Fruit fly (Drosophila melanogaster): ENCODE data around the gene CG12320.
A peak's percentile ranks its signal among the peaks of the same experiment; 100 is the strongest.

Gene CG12320

dm6 chr3R:18274328-18275098, 22.0 kb upstream of the CG12320 start, which contains the start of the genes Vps39 and eIF1A:
Vps39 (minus strand) TSS chr3R:18274446.
eIF1A (plus strand) TSS chr3R:18274665.
- TF ChIP-seq Hr38 (GFP tag; optimal IDR thresholded peaks at IDR 0.05): no peak
- TF ChIP-seq Hr4 (GFP tag; optimal IDR thresholded peaks at IDR 0.05): peak; percentile 42
- TF ChIP-seq Gug (GFP tag; IDR thresholded peaks at IDR 0.05): no peak
- no peak for TF ChIP-seq vri (GFP tag; optimal IDR thresholded peaks at IDR 0.05)
- TF ChIP-seq lz (GFP tag; optimal IDR thresholded peaks at IDR 0.05): peak; percentile 36
- no peak for TF ChIP-seq topi (GFP tag; optimal IDR thresholded peaks at IDR 0.05)
- no peak for TF ChIP-seq eg (GFP tag; IDR thresholded peaks at IDR 0.05)
- TF ChIP-seq CG4318 (GFP tag; optimal IDR thresholded peaks at IDR 0.05): no peak
- TF ChIP-seq CG15336 (GFP tag; IDR thresholded peaks at IDR 0.05): no peak; the same call in 1 of the 2 replicates
- no peak for TF ChIP-seq pdm3 (GFP tag; optimal IDR thresholded peaks at IDR 0.05)
- no peak for TF ChIP-seq CG32006 (GFP tag; optimal IDR thresholded peaks at IDR 0.05)
- TF ChIP-seq cyc (GFP tag; optimal IDR thresholded peaks at IDR 0.05): peak; percentile 32
- no peak for TF ChIP-seq fd85E (GFP tag; optimal IDR thresholded peaks at IDR 0.05)
- TF ChIP-seq CG31627 (GFP tag; optimal IDR thresholded peaks at IDR 0.05): peak; percentile 17
- TF ChIP-seq Eip93F (GFP tag; optimal IDR thresholded peaks at IDR 0.05): peak; percentile 42
- TF ChIP-seq acj6 (GFP tag; optimal IDR thresholded peaks at IDR 0.05): peak; percentile 30
- no peak for TF ChIP-seq CG1621 (tag; optimal IDR thresholded peaks at IDR 0.05)
- no peak for TF ChIP-seq CG3919 (GFP tag; optimal IDR thresholded peaks at IDR 0.05)
- peak; percentile 17 for TF ChIP-seq Sox14 (GFP tag; optimal IDR thresholded peaks at IDR 0.05)
- TF ChIP-seq CG34406 (GFP tag; optimal IDR thresholded peaks at IDR 0.05): no peak
- TF ChIP-seq Eip75B (GFP tag; optimal IDR thresholded peaks at IDR 0.05): no peak
- no peak for TF ChIP-seq OdsH (GFP tag; optimal IDR thresholded peaks at IDR 0.05)
- no peak for TF ChIP-seq CG8119 (GFP tag; IDR thresholded peaks at IDR 0.05)
- peak; percentile 29 for TF ChIP-seq esn (GFP tag; optimal IDR thresholded peaks at IDR 0.05)
- no peak for TF ChIP-seq CG11762 (GFP tag; optimal IDR thresholded peaks at IDR 0.05; ENCODE audit: insufficient read depth)
- no peak for TF ChIP-seq Sox15 (GFP tag; optimal IDR thresholded peaks at IDR 0.05)
- 0 out of 3 replicates have a peak, but pooled peaks have one; percentile 10 for TF ChIP-seq CG6163 (GFP tag; IDR thresholded peaks at IDR 0.05)
- TF ChIP-seq fd59A (GFP tag; optimal IDR thresholded peaks at IDR 0.05): no peak
- TF ChIP-seq CG11902 (GFP tag; optimal IDR thresholded peaks at IDR 0.05): no peak

- no peak for TF ChIP-seq CG1621 (tag; optimal IDR thresholded peaks at IDR 0.05)
- no peak for TF ChIP-seq spab (GFP tag; optimal IDR thresholded peaks at IDR 0.05)
- no peak for TF ChIP-seq CG6854 (GFP tag; optimal IDR thresholded peaks at IDR 0.05)
- TF ChIP-seq CG11902 (GFP tag; optimal IDR thresholded peaks at IDR 0.05): no peak
- no peak for TF ChIP-seq Gug (GFP tag; IDR thresholded peaks at IDR 0.05)
- no peak for TF ChIP-seq pdm3 (GFP tag; optimal IDR thresholded peaks at IDR 0.05)
- TF ChIP-seq CG11294 (GFP tag; IDR thresholded peaks at IDR 0.05): no peak
- no peak for TF ChIP-seq acj6 (GFP tag; optimal IDR thresholded peaks at IDR 0.05)
- no peak for TF ChIP-seq CG6792 (GFP tag; optimal IDR thresholded peaks at IDR 0.05)
- no peak for TF ChIP-seq dsx (GFP tag; optimal IDR thresholded peaks at IDR 0.05; ENCODE audit: poor library complexity, severe bottlenecking)
- TF ChIP-seq CG3919 (GFP tag; optimal IDR thresholded peaks at IDR 0.05): no peak
- no peak for TF ChIP-seq Hr39 (GFP tag; optimal IDR thresholded peaks at IDR 0.05)
Observed at dm6 chr3R:18269744-18270348, 17.3 kb upstream of the CG12320 start.

dm6 chr3R:18267489-18267888, 15.0 kb upstream of the CG12320 start, which contains the start of gene CG18599:
CG18599 (plus strand) TSS chr3R:18267789.
- no peak for TF ChIP-seq Hr38 (GFP tag; optimal IDR thresholded peaks at IDR 0.05)
- TF ChIP-seq salr (GFP tag; optimal IDR thresholded peaks at IDR 0.05): no peak
- no peak for TF ChIP-seq acj6 (GFP tag; optimal IDR thresholded peaks at IDR 0.05)
- TF ChIP-seq OdsH (GFP tag; optimal IDR thresholded peaks at IDR 0.05): no peak
- TF ChIP-seq CG31627 (GFP tag; optimal IDR thresholded peaks at IDR 0.05): no peak
- no peak for TF ChIP-seq CG34406 (GFP tag; optimal IDR thresholded peaks at IDR 0.05)
- no peak for TF ChIP-seq CG11762 (GFP tag; optimal IDR thresholded peaks at IDR 0.05; ENCODE audit: insufficient read depth)
- no peak for TF ChIP-seq Eip78C (GFP tag)
- no peak for TF ChIP-seq ss (GFP tag; optimal IDR thresholded peaks at IDR 0.05)
- TF ChIP-seq Smox (GFP tag; optimal IDR thresholded peaks at IDR 0.05): no peak
- TF ChIP-seq fd85E (GFP tag; optimal IDR thresholded peaks at IDR 0.05): no peak
- no peak for TF ChIP-seq Ets96B (tag; optimal IDR thresholded peaks at IDR 0.05)
- no peak for TF ChIP-seq vri (GFP tag; optimal IDR thresholded peaks at IDR 0.05)
- no peak for TF ChIP-seq CG32006 (GFP tag; optimal IDR thresholded peaks at IDR 0.05)
- no peak for TF ChIP-seq Eip93F (GFP tag; optimal IDR thresholded peaks at IDR 0.05)
- no peak for TF ChIP-seq CG6792 (GFP tag; optimal IDR thresholded peaks at IDR 0.05)
- TF ChIP-seq CG3032 (tag; optimal IDR thresholded peaks at IDR 0.05): no peak
- no peak for TF ChIP-seq CG16779 (tag; optimal IDR thresholded peaks at IDR 0.05)
- TF ChIP-seq CG1621 (tag; optimal IDR thresholded peaks at IDR 0.05): no peak

Measured in whole organism, prepupa.